Worm (Caenorhabditis elegans) whole organism, L4 larva: ENCODE data around the gene dcap-1.

Source experiments
- lin-13 ChIP-seq: fragments of 150-350 bp; optimal IDR thresholded peaks from 2 replicates; lab custom pipeline; 2014; ENCODE audit warnings: missing biosample characterization, missing genetic modification reagents, missing genetic modification characterization
- snpc-4 ChIP-seq: fragments of 150-350 bp; optimal IDR thresholded peaks from 2 replicates; lab custom pipeline; 2014; ENCODE audit warnings: missing biosample characterization, missing genetic modification characterization

ce11 chrIV:1097153-1097552 is 42.6 kb upstream of the dcap-1 start, which contains the start of gene cox-18:
- TF ChIP-seq lin-13 (GFP tag; lab: Kevin White, UChicago): no peak
- TF ChIP-seq snpc-4 (tag; lab: Kevin White, UChicago): no peak
